Worm (Caenorhabditis elegans) whole organism, L4/young adult: ENCODE data around the gene W01C8.5.

ENCODE experiments used
- W03F9.2 ChIP-seq: fragments of 150-350 bp; optimal IDR thresholded peaks from 2 replicates; lab custom pipeline; 2014; ENCODE audit warnings: missing biosample characterization, missing genetic modification characterization
- dao-5 ChIP-seq: sonication (generic microtip); optimal IDR thresholded peaks from 2 replicates; lab custom pipeline; 2016; ENCODE audit warnings: missing genotype, missing genetic modification characterization, moderate library complexity, missing compliant biosample characterization
- him-1 ChIP-seq: sonication (generic microtip); optimal IDR thresholded peaks from 2 replicates; lab custom pipeline; 2016; ENCODE audit warnings: missing genotype, missing genetic modification reagents, missing genetic modification characterization, missing compliant biosample characterization

Gene W01C8.5

DNA sequence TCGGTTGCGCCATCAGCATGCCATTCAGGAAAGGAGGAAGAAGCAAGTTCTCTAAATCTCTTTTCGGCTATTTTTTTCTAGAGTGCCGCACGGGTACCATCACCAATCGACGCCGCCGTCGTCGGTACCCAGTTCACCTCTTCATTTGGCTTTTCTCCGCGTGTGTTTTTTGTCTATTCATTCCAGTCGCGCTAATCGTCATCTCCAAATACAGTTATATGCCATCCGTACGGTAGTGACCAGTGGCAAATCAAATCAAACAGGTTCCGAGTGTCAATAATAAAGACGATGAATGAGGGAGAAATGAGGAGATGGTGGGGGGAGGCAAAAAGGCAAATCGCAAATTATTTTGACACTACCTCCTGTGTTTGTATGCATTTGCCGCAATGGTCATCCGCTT is 35.9 kb downstream of the W01C8.5 start:
- TF ChIP-seq W03F9.2 (no peak), dao-5 (tag; lab: Kevin White, UChicago) (no peak), him-1 (tag; lab: Kevin White, UChicago) (no peak)

ce11 chrX:5659614-5660013 is 37.5 kb downstream of the W01C8.5 start, which contains the start of gene T22B7.22:
Gene T22B7.22, plus strand, starts transcription at chrX:5659967.
- TF ChIP-seq him-1 (tag; lab: Kevin White, UChicago), result no peak
- no peak for TF ChIP-seq W03F9.2
- TF ChIP-seq dao-5 (tag; lab: Kevin White, UChicago), result no peak

ce11 chrX:5655601-5656000 is 41.5 kb downstream of the W01C8.5 start:
- TF ChIP-seq W03F9.2 (no peak), dao-5 (tag; lab: Kevin White, UChicago) (no peak), him-1 (tag; lab: Kevin White, UChicago) (no peak)

ce11 chrX:5653813-5654212 is 43.3 kb downstream of the W01C8.5 start, which contains the start of gene T22B7.7:
Gene T22B7.7, minus strand, starts transcription at chrX:5654074.
- TF ChIP-seq W03F9.2 (no peak), him-1 (tag; lab: Kevin White, UChicago) (no peak), dao-5 (tag; lab: Kevin White, UChicago) (no peak)

DNA sequence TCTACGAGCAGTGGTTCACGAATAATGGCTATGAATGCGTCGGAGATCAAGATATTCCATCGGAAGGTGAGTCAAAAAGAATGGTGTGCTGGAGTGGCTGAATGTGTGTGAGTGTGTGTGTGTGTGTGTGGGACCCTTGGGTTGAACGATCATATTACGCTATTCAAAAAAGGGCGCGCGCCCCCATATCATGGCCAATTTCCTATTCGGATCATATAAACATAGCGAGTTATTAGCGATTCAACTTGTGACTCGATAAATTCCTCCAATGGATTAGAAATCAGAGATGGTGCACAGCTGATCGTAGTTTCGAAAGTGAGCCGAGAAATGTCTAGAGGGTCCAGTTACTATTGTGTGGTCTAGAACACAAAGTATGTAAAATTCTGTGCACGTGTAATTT is 49.2 kb downstream of the W01C8.5 start, which contains the start of gene srv-7:
srv-7 (minus strand) TSS at position 101 of the 400 bp plus-strand sequence.
- no peak for TF ChIP-seq W03F9.2
- TF ChIP-seq him-1 (tag; lab: Kevin White, UChicago), result no peak
- TF ChIP-seq dao-5 (tag; lab: Kevin White, UChicago), result no peak

ce11 chrX:5646951-5647423 is 50.1 kb downstream of the W01C8.5 start, which contains the start of gene T22B7.3:
Gene T22B7.3, plus strand, starts transcription at chrX:5647373.
- TF ChIP-seq dao-5 (tag; lab: Kevin White, UChicago) (no peak), him-1 (tag; lab: Kevin White, UChicago) (no peak), W03F9.2 (no peak)

- TF ChIP-seq W03F9.2 (no peak), him-1 (tag; lab: Kevin White, UChicago) (no peak), dao-5 (tag; lab: Kevin White, UChicago) (no peak)
Measured at ce11 chrX:5645606-5646005, 51.5 kb downstream of the W01C8.5 start.
